Worm (Caenorhabditis elegans) whole organism, mixed stage, embryonic: ENCODE data around the gene ech-6.

Source experiments
- blmp-1 ChIP-seq: fragments of 150-350 bp; optimal IDR thresholded peaks from 2 replicates; lab custom pipeline; 2014; ENCODE audit warnings: missing biosample characterization, missing genetic modification characterization
- ceh-83 ChIP-seq: fragments of 200-800 bp; sonication (Bioruptor generic); optimal IDR thresholded peaks from 2 replicates; lab custom pipeline; 2018; ENCODE audit warnings: mild to moderate bottlenecking, missing genetic modification characterization, missing compliant biosample characterization
- cnd-1 ChIP-seq: fragments of 200-800 bp; sonication (Bioruptor generic); optimal IDR thresholded peaks from 2 replicates; lab custom pipeline; 2018; ENCODE audit warnings: mild to moderate bottlenecking, missing genetic modification characterization, missing compliant biosample characterization
- elt-3 ChIP-seq: fragments of 150-350 bp; optimal IDR thresholded peaks from 2 replicates; lab custom pipeline; 2014; ENCODE audit warnings: missing biosample characterization, missing genetic modification characterization
- lin-13 ChIP-seq: fragments of 150-350 bp; optimal IDR thresholded peaks from 2 replicates; lab custom pipeline; 2014; ENCODE audit warnings: missing biosample characterization, missing genetic modification characterization
- nhr-237 ChIP-seq: fragments of 150-350 bp; optimal IDR thresholded peaks from 2 replicates; lab custom pipeline; 2014; ENCODE audit warnings: missing biosample characterization, missing genetic modification characterization
- nhr-76 ChIP-seq: sonication (generic microtip); optimal IDR thresholded peaks from 2 replicates; lab custom pipeline; 2017; ENCODE audit warnings: missing biosample characterization, missing genetic modification characterization
- pha-4 ChIP-seq: fragments of 150-350 bp; optimal IDR thresholded peaks from 2 replicates; lab custom pipeline; 2018; ENCODE audit warnings: missing biosample characterization, missing genetic modification reagents, missing genetic modification characterization
- sem-2 ChIP-seq: fragments of 200-800 bp; sonication (Bioruptor generic); optimal IDR thresholded peaks from 2 replicates; lab custom pipeline; 2018; ENCODE audit warnings: mild to moderate bottlenecking, missing genetic modification characterization, missing compliant biosample characterization
- snpc-4 ChIP-seq: fragments of 150-350 bp; optimal IDR thresholded peaks from 2 replicates; lab custom pipeline; 2014; ENCODE audit warnings: missing biosample characterization, missing genetic modification characterization
- unc-39 ChIP-seq: fragments of 150-350 bp; optimal IDR thresholded peaks from 2 replicates; lab custom pipeline; 2014; ENCODE audit warnings: missing biosample characterization, missing genetic modification characterization
- ztf-11 ChIP-seq: fragments of 150-350 bp; optimal IDR thresholded peaks from 2 replicates; lab custom pipeline; 2014; ENCODE audit warnings: missing biosample characterization, missing genetic modification characterization

DNA sequence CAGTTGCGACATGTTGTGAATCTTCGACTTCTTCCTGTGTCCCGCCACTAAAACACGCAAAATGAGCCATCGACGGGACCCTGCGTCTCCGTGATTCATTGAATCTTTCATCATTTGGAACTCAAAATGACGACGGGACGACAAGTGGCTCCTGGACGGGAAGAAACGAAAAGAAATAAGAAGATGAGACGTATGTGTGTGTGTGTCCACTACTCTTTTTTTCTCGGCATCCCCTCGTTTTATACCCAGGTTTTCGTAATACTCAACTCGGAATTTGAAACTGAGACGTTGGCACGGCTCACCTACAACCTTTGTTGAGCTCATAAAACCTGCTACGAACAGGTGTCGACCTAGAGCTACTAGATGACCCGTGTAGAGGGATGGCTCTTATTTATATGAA, 8.2 kb downstream of the ech-6 start:
- TF ChIP-seq nhr-76, result no peak
- TF ChIP-seq ceh-83 (GFP tag; lab: Kevin White, UChicago), result no peak
- TF ChIP-seq blmp-1 (tag; lab: Kevin White, UChicago), result no peak
- no peak for TF ChIP-seq pha-4 (tag; lab: Kevin White, UChicago)
- TF ChIP-seq cnd-1 (tag; lab: Kevin White, UChicago), result no peak
- TF ChIP-seq unc-39 (tag; lab: Kevin White, UChicago), result no peak
- no peak for TF ChIP-seq nhr-237 (tag; lab: Kevin White, UChicago)
- no peak for TF ChIP-seq snpc-4
- TF ChIP-seq lin-13, result no peak
- no peak for TF ChIP-seq elt-3 (tag; lab: Kevin White, UChicago)
- no peak for TF ChIP-seq ztf-11 (tag; lab: Kevin White, UChicago)
- TF ChIP-seq sem-2 (GFP tag; lab: Kevin White, UChicago), result no peak
